Fruit fly (Drosophila melanogaster): ENCODE results near the gene Cph.

Cph gene

DNA sequence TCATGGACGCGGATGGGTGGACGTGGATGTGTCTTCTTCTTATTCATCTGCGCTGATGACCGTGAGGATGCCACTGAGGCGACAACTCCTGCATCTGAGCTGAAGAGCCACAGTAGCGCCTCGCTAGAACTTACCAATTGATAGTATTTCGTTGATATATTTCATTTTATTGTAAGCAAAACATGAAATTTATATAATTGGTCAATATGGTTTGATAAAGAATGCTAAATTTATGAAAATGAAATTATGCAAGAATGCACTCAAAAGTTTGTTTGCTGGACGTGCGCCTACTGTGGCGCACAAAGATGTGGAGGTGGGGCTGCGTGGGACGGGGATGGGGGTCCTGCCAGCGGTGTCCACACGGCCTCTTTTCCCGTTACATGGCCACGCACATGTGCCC, 28.8 kb downstream of the Cph start (continued):
- TF ChIP-seq caup (GFP tag; optimal IDR thresholded peaks at IDR 0.05; ENCODE audit: severe bottlenecking), result no peak
- no peak for TF ChIP-seq CG9215 (GFP tag; IDR thresholded peaks at IDR 0.05)
- TF ChIP-seq sob (GFP tag; IDR thresholded peaks at IDR 0.05), result no peak
- TF ChIP-seq CG17568 (GFP tag; optimal IDR thresholded peaks at IDR 0.05), result no peak
- TF ChIP-seq NFAT (GFP tag; IDR thresholded peaks at IDR 0.05), result no peak
- no peak for TF ChIP-seq Dip2 (GFP tag; IDR thresholded peaks at IDR 0.05)
- TF ChIP-seq CG34224 (GFP tag; IDR thresholded peaks at IDR 0.05; ENCODE audit: partially characterized antibody), result no peak
- no peak for TF ChIP-seq CG43689 (GFP tag; IDR thresholded peaks at IDR 0.05)
- TF ChIP-seq CG11398 (GFP tag; optimal IDR thresholded peaks at IDR 0.05), result no peak
- no peak for TF ChIP-seq lov (optimal IDR thresholded peaks at IDR 0.05)
- TF ChIP-seq lov (GFP tag; IDR thresholded peaks at IDR 0.05), result peak; percentile 31; the same call in 1 of the 3 replicates
- TF ChIP-seq CG18764 (GFP tag; optimal IDR thresholded peaks at IDR 0.05), result no peak
- peak; percentile 45 for TF ChIP-seq fd96Cb (tag; optimal IDR thresholded peaks at IDR 0.05)
- TF ChIP-seq ttk (GFP tag; IDR thresholded peaks at IDR 0.05), result no peak
- TF ChIP-seq Taf1 (GFP tag; IDR thresholded peaks at IDR 0.05), result no peak
- peak in 1 of 3 experiments; percentile 76 for TF ChIP-seq lola (GFP tag; optimal IDR thresholded peaks at IDR 0.05)
- TF ChIP-seq CG9797 (GFP tag; optimal IDR thresholded peaks at IDR 0.05), result no peak
- no peak for TF ChIP-seq dmrt99B (tag; optimal IDR thresholded peaks at IDR 0.05)
- TF ChIP-seq vfl (GFP tag; optimal IDR thresholded peaks at IDR 0.05), result no peak
- no peak for TF ChIP-seq CG11247 (GFP tag; IDR thresholded peaks at IDR 0.05)
- no peak for TF ChIP-seq Awh (GFP tag; IDR thresholded peaks at IDR 0.05)
- no peak for TF ChIP-seq Stat92E (GFP tag; optimal IDR thresholded peaks at IDR 0.05)
- no peak for TF ChIP-seq chinmo (GFP tag; IDR thresholded peaks at IDR 0.05; ENCODE audit: partially characterized antibody)
- TF ChIP-seq lilli (GFP tag; optimal IDR thresholded peaks at IDR 0.05), result peak; percentile 6
- TF ChIP-seq D19A (tag; optimal IDR thresholded peaks at IDR 0.05), result peak; percentile 51
- TF ChIP-seq CG3726 (GFP tag; IDR thresholded peaks at IDR 0.05), result no peak
- no peak for TF ChIP-seq CG11696 (GFP tag; IDR thresholded peaks at IDR 0.05)
- no peak for TF ChIP-seq CG1647 (GFP tag; optimal IDR thresholded peaks at IDR 0.05)
- TF ChIP-seq Rfx (GFP tag; IDR thresholded peaks at IDR 0.05), result no peak
- TF ChIP-seq ash1 (GFP tag; optimal IDR thresholded peaks at IDR 0.05), result no peak
- no peak for TF ChIP-seq ssp (GFP tag; IDR thresholded peaks at IDR 0.05)
- TF ChIP-seq CG10462 (GFP tag; optimal IDR thresholded peaks at IDR 0.05), result no peak
- no peak for TF ChIP-seq Bdp1 (GFP tag; optimal IDR thresholded peaks at IDR 0.05)
- TF ChIP-seq CG34376 (GFP tag; optimal IDR thresholded peaks at IDR 0.05), result no peak
- peak; percentile 39; the same call in 1 of the 2 replicates for TF ChIP-seq vvl (GFP tag; IDR thresholded peaks at IDR 0.05)
- TF ChIP-seq gcm2 (GFP tag; optimal IDR thresholded peaks at IDR 0.05), result no peak
- TF ChIP-seq CG12104 (GFP tag; optimal IDR thresholded peaks at IDR 0.05), result no peak
- TF ChIP-seq mam (GFP tag; optimal IDR thresholded peaks at IDR 0.05), result no peak
- no peak for TF ChIP-seq Vsx1 (GFP tag; optimal IDR thresholded peaks at IDR 0.05)
- no peak for TF ChIP-seq en (GFP tag; optimal IDR thresholded peaks at IDR 0.05)
- TF ChIP-seq croc (GFP tag; conservative IDR thresholded peaks at IDR 0.05), result peak; percentile 61; the same call in 2 of the 3 replicates
- TF ChIP-seq jumu (GFP tag; optimal IDR thresholded peaks at IDR 0.05), result peak; percentile 7
- TF ChIP-seq CG6854 (GFP tag; optimal IDR thresholded peaks at IDR 0.05), result no peak
- no peak for TF ChIP-seq CG12942 (GFP tag; optimal IDR thresholded peaks at IDR 0.05)
- TF ChIP-seq Lhr (GFP tag; optimal IDR thresholded peaks at IDR 0.05), result no peak
- no peak for TF ChIP-seq CG6765 (GFP tag; optimal IDR thresholded peaks at IDR 0.05)
- no peak for TF ChIP-seq zen2 (GFP tag; IDR thresholded peaks at IDR 0.05; ENCODE audit: partially characterized antibody)
- TF ChIP-seq kay (GFP tag; optimal IDR thresholded peaks at IDR 0.05), result no peak
- TF ChIP-seq br (optimal IDR thresholded peaks at IDR 0.05), result no peak
- TF ChIP-seq CG1832 (GFP tag; optimal IDR thresholded peaks at IDR 0.05), result no peak
- TF ChIP-seq CG42726 (GFP tag; IDR thresholded peaks at IDR 0.05; ENCODE audit: partially characterized antibody), result no peak
- no peak for TF ChIP-seq amos (GFP tag; IDR thresholded peaks at IDR 0.05; ENCODE audit: partially characterized antibody)
